Fruit fly (Drosophila melanogaster) whole organism, pupa: ENCODE measurements around the gene CG14107.

Source experiments
- CG10348 ChIP-seq: fragments of 200-800 bp; sonication (Bioruptor generic); IDR thresholded peaks from 2 replicates; pipeline ENCODE4 v1.3.6; 2022; ENCODE audit warnings: missing biosample characterization, missing genetic modification characterization
- CG13204 ChIP-seq: fragments of 200-800 bp; sonication (Bioruptor generic); optimal IDR thresholded peaks from 2 replicates; lab custom pipeline; 2018; ENCODE audit warnings: missing biosample characterization, mild to moderate bottlenecking, missing genetic modification characterization, moderate library complexity
- CG14655 ChIP-seq: fragments of 200-800 bp; sonication (Bioruptor generic); optimal IDR thresholded peaks from 3 replicates; lab custom pipeline; 2017; ENCODE audit warnings: mild to moderate bottlenecking, missing biosample characterization, missing genetic modification reagents, missing genetic modification characterization
- CG15710 ChIP-seq: fragments of 200-800 bp; sonication (Bioruptor generic); optimal IDR thresholded peaks from 2 replicates; lab custom pipeline; 2018; ENCODE audit warnings: missing biosample characterization, mild to moderate bottlenecking, missing genetic modification characterization, moderate library complexity
- CG32121 ChIP-seq: fragments of 200-800 bp; sonication (Bioruptor generic); IDR thresholded peaks from 2 replicates; pipeline ENCODE4 v1.3.6; 2022; ENCODE audit warnings: missing biosample characterization, missing genetic modification characterization
- CG8301 ChIP-seq: fragments of 200-800 bp; sonication (Bioruptor generic); optimal IDR thresholded peaks from 2 replicates; lab custom pipeline; 2018; ENCODE audit warnings: missing biosample characterization, mild to moderate bottlenecking, missing genetic modification characterization
- CG9948 ChIP-seq: fragments of 200-800 bp; sonication (Bioruptor generic); optimal IDR thresholded peaks from 2 replicates; lab custom pipeline; 2018; ENCODE audit warnings: missing biosample characterization, mild to moderate bottlenecking, missing genetic modification characterization, moderate library complexity
- D1 ChIP-seq: fragments of 200-800 bp; sonication (Bioruptor generic); optimal IDR thresholded peaks from 2 replicates; lab custom pipeline; 2018; ENCODE audit warnings: missing biosample characterization, mild to moderate bottlenecking, missing genetic modification characterization, moderate library complexity
- EcR ChIP-seq: fragments of 200-800 bp; sonication (Bioruptor generic); optimal IDR thresholded peaks from 3 replicates; lab custom pipeline; 2019; ENCODE audit warnings: missing biosample characterization, missing genetic modification characterization, mild to moderate bottlenecking, moderate library complexity, missing genetic modification reagents
- Pif1A ChIP-seq: fragments of 200-800 bp; sonication (Bioruptor generic); optimal IDR thresholded peaks from 3 replicates; lab custom pipeline; 2016; ENCODE audit warnings: missing biosample characterization, missing genetic modification characterization
- Snoo ChIP-seq: fragments of 200-800 bp; sonication (Bioruptor generic); optimal IDR thresholded peaks from 3 replicates; lab custom pipeline; 2017; ENCODE audit warnings: missing biosample characterization, mild to moderate bottlenecking, missing genetic modification characterization, inconsistent platforms
- fd96Ca ChIP-seq: fragments of 200-800 bp; sonication (Bioruptor generic); IDR thresholded peaks from 3 replicates; pipeline ENCODE4 v1.3.6; 2022; ENCODE audit warnings: missing biosample characterization, missing genetic modification characterization
- gl ChIP-seq: fragments of 200-800 bp; sonication (Bioruptor generic); optimal IDR thresholded peaks from 2 replicates; lab custom pipeline; 2018; ENCODE audit warnings: missing biosample characterization, mild to moderate bottlenecking, missing genetic modification characterization

dm6 chr3L:13381160-13381559 lies at the start of gene CG14107:
- TF ChIP-seq CG13204 (GFP tag; lab: Kevin White, UChicago), result no peak
- no peak for TF ChIP-seq CG32121
- no peak for TF ChIP-seq D1
- TF ChIP-seq gl (tag; lab: Kevin White, UChicago), result no peak
- no peak for TF ChIP-seq CG14655
- TF ChIP-seq Pif1A, result no peak
- TF ChIP-seq fd96Ca (GFP tag; lab: Robert Waterston, UW), result no peak
- TF ChIP-seq CG15710 (tag; lab: Kevin White, UChicago), result no peak
- TF ChIP-seq Snoo (tag; lab: Kevin White, UChicago), result no peak
- no peak for TF ChIP-seq EcR
- TF ChIP-seq CG10348 (GFP tag; lab: Robert Waterston, UW), result no peak
- no peak for TF ChIP-seq CG8301
- TF ChIP-seq CG9948 (tag; lab: Kevin White, UChicago), result no peak
